Worm (Caenorhabditis elegans): ENCODE measurements around the gene zipt-7.1.

zipt-7.1 gene

DNA sequence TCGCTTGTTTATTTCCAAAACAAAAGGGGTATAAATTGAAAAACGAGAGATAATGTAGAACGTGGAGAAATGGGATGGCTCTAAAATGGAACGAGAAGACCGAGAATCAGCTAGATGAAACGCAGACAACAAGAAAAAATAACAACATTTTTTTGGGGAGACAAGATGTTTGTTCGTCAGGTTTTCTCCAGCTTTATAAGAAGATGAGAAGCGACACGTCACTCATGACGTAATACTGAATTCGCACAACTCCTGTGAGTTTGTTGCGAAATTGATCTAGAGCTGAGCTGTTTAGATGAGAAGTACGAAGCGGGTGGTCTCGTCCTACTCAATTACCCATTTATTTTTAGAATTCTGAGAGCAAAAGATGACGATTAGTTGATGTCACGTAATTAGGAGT is 2.7 kb downstream of the zipt-7.1 start (continued):
- no peak for TF ChIP-seq F49E8.2 (tag; optimal IDR thresholded peaks at IDR 0.05; ENCODE audit: borderline replicate concordance)
- TF ChIP-seq nhr-102 (tag; optimal IDR thresholded peaks at IDR 0.05) = no peak
- TF ChIP-seq ceh-82 (tag; optimal IDR thresholded peaks at IDR 0.05) = no peak
- TF ChIP-seq nhr-42 (GFP tag; IDR thresholded peaks at IDR 0.05) = no peak
- peak; percentile 39; the same call in 1 of the 2 replicates for TF ChIP-seq ceh-20 (GFP tag; IDR thresholded peaks at IDR 0.05)
- peak in 1 of 2 experiments; percentile 52 for TF ChIP-seq lsy-2 (tag; optimal IDR thresholded peaks at IDR 0.05)

- peak; percentile 41; the same call in 1 of the 2 replicates for TF ChIP-seq Y48G9A.11 (GFP tag; IDR thresholded peaks at IDR 0.05)
- 0 out of 2 replicates have a peak, but pooled peaks have one; percentile 16 for TF ChIP-seq lin-38 (GFP tag; IDR thresholded peaks at IDR 0.05)
- peak; percentile 44; the same call in 1 of the 2 replicates for TF ChIP-seq snpc-1.2 (GFP tag; IDR thresholded peaks at IDR 0.05)
Observed at ce11 chrIV:17284511-17285089, 3.3 kb downstream of the zipt-7.1 start.

DNA sequence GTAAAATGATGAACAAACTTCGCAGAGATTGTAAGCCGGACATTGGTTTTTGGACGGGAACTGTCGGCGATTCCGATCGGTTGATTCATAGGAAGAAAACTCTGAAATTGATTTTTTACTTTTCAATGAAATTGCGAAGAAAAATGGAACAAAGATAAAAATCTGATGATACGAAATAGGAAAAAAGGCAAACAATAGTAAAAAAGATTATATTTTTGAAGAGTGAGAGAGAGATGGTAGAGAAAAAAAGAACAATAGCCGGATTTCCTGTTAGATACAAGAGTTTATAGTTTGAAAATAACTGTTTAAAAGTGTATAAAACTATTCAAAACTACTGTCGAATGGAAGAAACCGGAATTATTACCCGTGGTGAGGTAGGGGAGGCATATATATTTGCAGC is 3.8 kb downstream of the zipt-7.1 start, which contains the start of gene nra-1:
Gene nra-1 (minus strand): TSS at position 101 of the 400 bp plus-strand sequence.
- no peak for TF ChIP-seq vab-7 (GFP tag; IDR thresholded peaks at IDR 0.05)
- TF ChIP-seq nhr-76 (tag; optimal IDR thresholded peaks at IDR 0.05) = no peak
- no peak for TF ChIP-seq aly-2 (tag; optimal IDR thresholded peaks at IDR 0.05)
- TF ChIP-seq ctbp-1 (GFP tag; IDR thresholded peaks at IDR 0.05) = no peak

- TF ChIP-seq dve-1 (tag; optimal IDR thresholded peaks at IDR 0.05; ENCODE audit: insufficient read depth) = peak; percentile 95
- peak; percentile 44 for TF ChIP-seq mes-2 (tag; optimal IDR thresholded peaks at IDR 0.05; ENCODE audit: poor library complexity, severe bottlenecking)
- peak; percentile 79 for TF ChIP-seq arid-1 (GFP tag; conservative IDR thresholded peaks at IDR 0.05)
- peak; percentile 49 for TF ChIP-seq hlh-30 (tag; optimal IDR thresholded peaks at IDR 0.05; ENCODE audit: insufficient read depth)
- TF ChIP-seq zfp-3 (GFP tag; conservative IDR thresholded peaks at IDR 0.05) = peak; percentile 98
- TF ChIP-seq set-16 (GFP tag; IDR thresholded peaks at IDR 0.05) = peak; percentile 95
- no peak for TF ChIP-seq lir-3 (tag; optimal IDR thresholded peaks at IDR 0.05)
- TF ChIP-seq mep-1 (tag; optimal IDR thresholded peaks at IDR 0.05) = peak; percentile 89
- peak; percentile 89 for TF ChIP-seq Y75B8A.6 (GFP tag; IDR thresholded peaks at IDR 0.05)
- no peak; the same call in 1 of the 2 replicates for TF ChIP-seq madf-9 (GFP tag; conservative IDR thresholded peaks at IDR 0.05)
- TF ChIP-seq saeg-2 (GFP tag; IDR thresholded peaks at IDR 0.05) = 0 out of 2 replicates have a peak, but pooled peaks have one; percentile 6
- peak; percentile 70 for TF ChIP-seq ctbp-1 (GFP tag; IDR thresholded peaks at IDR 0.05)
- TF ChIP-seq pqm-1 (tag; optimal IDR thresholded peaks at IDR 0.05) = no peak
- TF ChIP-seq F26F4.8 (GFP tag; conservative IDR thresholded peaks at IDR 0.05) = peak; percentile 56; the same call in 1 of the 2 replicates
- TF ChIP-seq D1046.2 (GFP tag; IDR thresholded peaks at IDR 0.05) = no peak
- TF ChIP-seq ama-1 (optimal IDR thresholded peaks at IDR 0.05) = peak; percentile 98
- peak; percentile 85 for TF ChIP-seq T20F7.1 (GFP tag; optimal IDR thresholded peaks at IDR 0.05)
- no peak for TF ChIP-seq skn-1 (tag; optimal IDR thresholded peaks at IDR 0.05)
- TF ChIP-seq F37D6.2 (tag; optimal IDR thresholded peaks at IDR 0.05) = peak; percentile 44
- no peak; the same call in none of the 2 replicates for TF ChIP-seq lin-29 (GFP tag; IDR thresholded peaks at IDR 0.05)
- TF ChIP-seq ceh-32 (tag; optimal IDR thresholded peaks at IDR 0.05; ENCODE audit: poor library complexity) = no peak
- TF ChIP-seq ceh-82 (tag; optimal IDR thresholded peaks at IDR 0.05) = no peak
- TF ChIP-seq lin-39 (tag; optimal IDR thresholded peaks at IDR 0.05) = no peak
- TF ChIP-seq Y105C5A.15 (GFP tag; IDR thresholded peaks at IDR 0.05) = peak; percentile 94
- no peak for TF ChIP-seq nhr-76 (tag; optimal IDR thresholded peaks at IDR 0.05)
- no peak for TF ChIP-seq cey-2 (tag; optimal IDR thresholded peaks at IDR 0.05; ENCODE audit: borderline replicate concordance, insufficient read depth)
- TF ChIP-seq nhr-25 (tag; optimal IDR thresholded peaks at IDR 0.05; ENCODE audit: borderline replicate concordance, insufficient read depth) = no peak
- TF ChIP-seq nhr-102 (tag; optimal IDR thresholded peaks at IDR 0.05) = peak; percentile 72
- TF ChIP-seq F49E8.2 (tag; optimal IDR thresholded peaks at IDR 0.05; ENCODE audit: borderline replicate concordance) = peak; percentile 93
- no peak for TF ChIP-seq ceh-62 (tag; optimal IDR thresholded peaks at IDR 0.05)
- no peak for TF ChIP-seq tag-97 (GFP tag; IDR thresholded peaks at IDR 0.05)
- TF ChIP-seq mdl-1 (tag; optimal IDR thresholded peaks at IDR 0.05) = no peak
Observed at ce11 chrIV:17281060-17282021, 6.6 kb downstream of the zipt-7.1 start.

All from whole organism, L4 larva.